Fruit fly (Drosophila melanogaster) whole organism, wandering third instar larva: ENCODE measurements around the gene asf1.

Experiments used
- Abd-B ChIP-seq: fragments of >200 bp; optimal IDR thresholded peaks from 2 replicates; lab custom pipeline; 2017; ENCODE audit warnings: missing biosample characterization, missing genetic modification characterization
- CG32264 ChIP-seq: fragments of 200-800 bp; sonication (Bioruptor generic); optimal IDR thresholded peaks from 2 replicates; lab custom pipeline; 2016; ENCODE audit warnings: missing biosample characterization, missing genetic modification characterization
- CrebA ChIP-seq: fragments of 200-800 bp; sonication (Bioruptor generic); optimal IDR thresholded peaks from 2 replicates; lab custom pipeline; 2016; ENCODE audit warnings: missing biosample characterization, mild to moderate bottlenecking, missing genetic modification characterization, borderline replicate concordance
- Dfd ChIP-seq: fragments of >200 bp; optimal IDR thresholded peaks from 2 replicates; lab custom pipeline; 2017; ENCODE audit warnings: missing biosample characterization, missing genetic modification characterization
- Dif ChIP-seq: fragments of 200-275, 200-300 bp; sonication (Bioruptor generic); optimal IDR thresholded peaks from 2 replicates; lab custom pipeline; 2018; ENCODE audit warnings: missing biosample characterization, missing genetic modification characterization; ENCODE audit not compliant: partially characterized antibody
- HLH106 ChIP-seq: fragments of 200-800 bp; optimal IDR thresholded peaks from 3 replicates; lab custom pipeline; 2019; ENCODE audit warnings: missing biosample characterization, mild to moderate bottlenecking, missing genetic modification characterization, moderate library complexity
- Hr78 ChIP-seq: fragments of >200 bp; optimal IDR thresholded peaks from 2 replicates; lab custom pipeline; 2017; ENCODE audit warnings: missing biosample characterization, missing genetic modification characterization
- Hr83 ChIP-seq: fragments of 200-300 bp; sonication (Bioruptor generic); optimal IDR thresholded peaks from 2 replicates; lab custom pipeline; 2016; ENCODE audit warnings: missing biosample characterization, mild to moderate bottlenecking, missing genetic modification characterization, moderate library complexity; ENCODE audit not compliant: poor library complexity, severe bottlenecking
- Jra ChIP-seq: sonication (Bioruptor generic); optimal IDR thresholded peaks from 2 replicates; lab custom pipeline; 2016; ENCODE audit warnings: missing biosample characterization, missing genetic modification characterization
- Mio ChIP-seq: sonication (Bioruptor generic); optimal IDR thresholded peaks from 2 replicates; lab custom pipeline; 2016; ENCODE audit warnings: missing biosample characterization, missing genetic modification characterization
- N ChIP-seq: fragments of >200 bp; optimal IDR thresholded peaks from 2 replicates; lab custom pipeline; 2018; ENCODE audit warnings: missing biosample characterization, missing external identifiers, missing genetic modification characterization
- OdsH ChIP-seq: fragments of 200-800 bp; sonication (Bioruptor generic); optimal IDR thresholded peaks from 2 replicates; lab custom pipeline; 2016; ENCODE audit warnings: missing biosample characterization, mild to moderate bottlenecking, missing genetic modification characterization
- Rel ChIP-seq, 2 experiments: fragments of 200-800 bp; sonication (Bioruptor generic) in 1 of 2; optimal IDR thresholded peaks; 2 replicates in 1 of 2; 3 replicates in 1 of 2; lab custom pipeline; 2016 to 2019; ENCODE audit warnings: mild to moderate bottlenecking in 2 of 2, missing biosample characterization in 2 of 2, missing genetic modification characterization in 2 of 2, moderate library complexity in 1 of 2
- Sp1 ChIP-seq: fragments of 200-800 bp; sonication (Bioruptor generic); optimal IDR thresholded peaks from 3 replicates; lab custom pipeline; 2019; ENCODE audit warnings: missing biosample characterization, mild to moderate bottlenecking, missing genetic modification characterization, moderate library complexity
- Vsx2 ChIP-seq: fragments of 200-300, 225-300 bp; sonication (Bioruptor generic); optimal IDR thresholded peaks from 2 replicates; lab custom pipeline; 2018; ENCODE audit warnings: missing biosample characterization, missing genetic modification characterization; ENCODE audit not compliant: partially characterized antibody
- br ChIP-seq: fragments of 200-800 bp; sonication (Bioruptor generic); optimal IDR thresholded peaks from 2 replicates; lab custom pipeline; 2016; ENCODE audit warnings: missing biosample characterization, missing genetic modification characterization
- brk ChIP-seq: fragments of 200-800 bp; sonication (Bioruptor generic); optimal IDR thresholded peaks from 2 replicates; lab custom pipeline; 2016; ENCODE audit warnings: missing biosample characterization, mild to moderate bottlenecking, missing genetic modification characterization
- dl ChIP-seq, 2 experiments: fragments of 175-275, 200-275 bp in 1 of 2; fragments of 200-275 bp in 1 of 2; sonication (Bioruptor generic); optimal IDR thresholded peaks; lab custom pipeline; 2018; ENCODE audit warnings: mild to moderate bottlenecking in 2 of 2, missing biosample characterization in 2 of 2, missing genetic modification characterization in 2 of 2, moderate library complexity in 2 of 2; ENCODE audit not compliant: partially characterized antibody in 2 of 2, insufficient read depth in 1 of 2
- dmrt93B ChIP-seq: fragments of 200-800 bp; sonication (Bioruptor generic); optimal IDR thresholded peaks from 2 replicates; lab custom pipeline; 2018; ENCODE audit warnings: missing biosample characterization, mild to moderate bottlenecking, missing genetic modification characterization
- dsf ChIP-seq: sonication (Bioruptor generic); optimal IDR thresholded peaks from 2 replicates; lab custom pipeline; 2016; ENCODE audit warnings: missing biosample characterization, missing genetic modification characterization, borderline replicate concordance
- ey ChIP-seq: fragments of 200-800 bp; sonication (Bioruptor generic); optimal IDR thresholded peaks from 2 replicates; lab custom pipeline; 2016; ENCODE audit warnings: missing biosample characterization, missing genetic modification characterization
- foxo ChIP-seq, 2 experiments: fragments of 200-800 bp; sonication (Bioruptor generic); optimal IDR thresholded peaks; 2 replicates in 1 of 2; 3 replicates in 1 of 2; lab custom pipeline; 2016 to 2017; ENCODE audit warnings: missing biosample characterization in 2 of 2, missing genetic modification characterization in 2 of 2
- fru ChIP-seq: fragments of 200-800 bp; sonication (Bioruptor generic); optimal IDR thresholded peaks from 3 replicates; lab custom pipeline; 2016; ENCODE audit warnings: missing biosample characterization, mild to moderate bottlenecking, missing genetic modification characterization
- h ChIP-seq: fragments of 200-800 bp; sonication (Bioruptor generic); optimal IDR thresholded peaks from 3 replicates; lab custom pipeline; 2016; ENCODE audit warnings: missing biosample characterization, mild to moderate bottlenecking, missing genetic modification characterization
- lola ChIP-seq: fragments of >200 bp; optimal IDR thresholded peaks from 2 replicates; lab custom pipeline; 2017; ENCODE audit warnings: missing biosample characterization, missing genetic modification characterization
- psq ChIP-seq: fragments of 200-800 bp; sonication (Bioruptor generic); optimal IDR thresholded peaks from 3 replicates; lab custom pipeline; 2017; ENCODE audit warnings: missing biosample characterization, mild to moderate bottlenecking, missing genetic modification characterization, moderate library complexity
- rgr ChIP-seq: fragments of 200-800 bp; sonication (Bioruptor generic); optimal IDR thresholded peaks from 3 replicates; lab custom pipeline; 2016; ENCODE audit warnings: missing biosample characterization, mild to moderate bottlenecking, missing genetic modification characterization
- sage ChIP-seq: fragments of 200-800 bp; sonication (Bioruptor generic); optimal IDR thresholded peaks from 2 replicates; lab custom pipeline; 2016; ENCODE audit warnings: missing biosample characterization, mild to moderate bottlenecking, missing genetic modification characterization
- sv ChIP-seq: fragments of 200-800 bp; sonication (Bioruptor generic); optimal IDR thresholded peaks from 3 replicates; lab custom pipeline; 2016; ENCODE audit warnings: missing biosample characterization, missing genetic modification characterization
- tai ChIP-seq: sonication (Bioruptor generic); optimal IDR thresholded peaks from 2 replicates; lab custom pipeline; 2016; ENCODE audit warnings: missing biosample characterization, missing genetic modification characterization
- usp ChIP-seq: fragments of >200 bp; optimal IDR thresholded peaks from 2 replicates; lab custom pipeline; 2017; ENCODE audit warnings: missing biosample characterization, missing genetic modification characterization
- woc ChIP-seq: sonication (Bioruptor generic); optimal IDR thresholded peaks from 2 replicates; lab custom pipeline; 2016; ENCODE audit warnings: missing biosample characterization, mild to moderate bottlenecking, missing genetic modification characterization

asf1 gene

dm6 chr3L:19632766-19633632 lies 14.3 kb downstream of the asf1 start (continued):
- TF ChIP-seq usp: no peak
- TF ChIP-seq lola (GFP tag; lab: Kevin White, UChicago): no peak
- peak in 1 of 2 experiments; percentile 61 for TF ChIP-seq foxo (GFP tag; optimal IDR thresholded peaks at IDR 0.05; lab: Kevin White, UChicago)
- TF ChIP-seq psq (GFP tag; lab: Kevin White, UChicago): peak; percentile 60
- TF ChIP-seq Mio: no peak
- TF ChIP-seq N: peak; percentile 3
- no peak for TF ChIP-seq CG32264 (GFP tag; lab: Kevin White, UChicago)
- TF ChIP-seq h: peak; percentile 83

- TF ChIP-seq foxo (GFP tag; optimal IDR thresholded peaks at IDR 0.05; lab: Kevin White, UChicago) (peak in 1 of 2 experiments; percentile 78), Hr78 (no peak), HLH106 (tag; lab: Kevin White, UChicago) (peak; percentile 63), fru (GFP tag; lab: Kevin White, UChicago) (peak; percentile 63), brk (GFP tag; lab: Kevin White, UChicago) (peak; percentile 33), tai (GFP tag; lab: Kevin White, UChicago) (peak; percentile 25), psq (GFP tag; lab: Kevin White, UChicago) (peak; percentile 91), h (peak; percentile 32), usp (no peak), OdsH (GFP tag; lab: Kevin White, UChicago) (peak; percentile 57), dl (GFP tag; optimal IDR thresholded peaks at IDR 0.05; lab: Kevin White, UChicago; ENCODE audit: insufficient read depth in 1 of 2, partially characterized antibody in 2 of 2) (no peak), rgr (GFP tag; lab: Kevin White, UChicago) (peak; percentile 31), woc (GFP tag; lab: Kevin White, UChicago) (peak; percentile 11), Sp1 (GFP tag; lab: Kevin White, UChicago) (peak; percentile 84), Rel (GFP tag; optimal IDR thresholded peaks at IDR 0.05; lab: Kevin White, UChicago) (no peak), Rel (tag; optimal IDR thresholded peaks at IDR 0.05; lab: Kevin White, UChicago) (peak; percentile 14), Dfd (GFP tag; lab: Kevin White, UChicago) (peak; percentile 75), sage (no peak), N (no peak)
These were observed 16.2 kb downstream of the asf1 start for dm6 chr3L:19634788-19635448.

dm6 chr3L:19635478-19635996 lies 16.8 kb downstream of the asf1 start, which contains the start of gene wnd:
Gene wnd, minus strand, starts transcription at chr3L:19635783.
- no peak for TF ChIP-seq Sp1 (GFP tag; lab: Kevin White, UChicago)
- peak; percentile 16 for TF ChIP-seq Rel (GFP tag; optimal IDR thresholded peaks at IDR 0.05; lab: Kevin White, UChicago)
- no peak for TF ChIP-seq Rel (tag; optimal IDR thresholded peaks at IDR 0.05; lab: Kevin White, UChicago)
- peak; percentile 56 for TF ChIP-seq sage
- TF ChIP-seq psq (GFP tag; lab: Kevin White, UChicago): peak; percentile 82
- peak; percentile 94 for TF ChIP-seq Vsx2
- peak; percentile 40 for TF ChIP-seq CrebA (GFP tag; lab: Kevin White, UChicago)
- no peak for TF ChIP-seq Abd-B (GFP tag; lab: Kevin White, UChicago)
- TF ChIP-seq br: peak; percentile 9
- peak; percentile 81 to 88 for TF ChIP-seq dl (GFP tag; optimal IDR thresholded peaks at IDR 0.05; lab: Kevin White, UChicago; ENCODE audit: insufficient read depth in 1 of 2, partially characterized antibody in 2 of 2)
- no peak for TF ChIP-seq woc (GFP tag; lab: Kevin White, UChicago)
- peak; percentile 93 for TF ChIP-seq Dif (GFP tag; lab: Kevin White, UChicago)

dm6 chr3L:19636821-19637460 lies 18.2 kb downstream of the asf1 start:
- TF ChIP-seq br: no peak
- TF ChIP-seq Sp1 (GFP tag; lab: Kevin White, UChicago): peak; percentile 41
- peak; percentile 45 for TF ChIP-seq sv
- no peak for TF ChIP-seq Hr83 (GFP tag; lab: Kevin White, UChicago)
- peak; percentile 25 for TF ChIP-seq ey (GFP tag; lab: Kevin White, UChicago)
- TF ChIP-seq Jra (GFP tag; lab: Kevin White, UChicago): peak; percentile 19
- peak; percentile 39 for TF ChIP-seq OdsH (GFP tag; lab: Kevin White, UChicago)
- TF ChIP-seq dsf (GFP tag; lab: Kevin White, UChicago): no peak
- peak in 1 of 2 experiments; percentile 43 for TF ChIP-seq foxo (GFP tag; optimal IDR thresholded peaks at IDR 0.05; lab: Kevin White, UChicago)
- no peak for TF ChIP-seq N
- TF ChIP-seq HLH106 (tag; lab: Kevin White, UChicago): peak; percentile 31
- TF ChIP-seq psq (GFP tag; lab: Kevin White, UChicago): peak; percentile 53
- no peak for TF ChIP-seq dmrt93B (GFP tag; lab: Kevin White, UChicago)
- peak; percentile 36 for TF ChIP-seq h
